Fruit fly (Drosophila melanogaster): ENCODE data around the gene CG14891.

CG14891 gene

dm6 chr3R:16614241-16614640, 42.9 kb downstream of the CG14891 start, which contains the start of gene CG10340 (continued):
- TF ChIP-seq sim (GFP tag; IDR thresholded peaks at IDR 0.05) (no peak), ro (GFP tag; IDR thresholded peaks at IDR 0.05) (no peak), ham (GFP tag; IDR thresholded peaks at IDR 0.05) (no peak), CG17328 (GFP tag; IDR thresholded peaks at IDR 0.05) (no peak), nmo (GFP tag; optimal IDR thresholded peaks at IDR 0.05) (peak; percentile 49), Bgb (GFP tag; IDR thresholded peaks at IDR 0.05; ENCODE audit: partially characterized antibody) (peak; percentile 86), Poxn (GFP tag; IDR thresholded peaks at IDR 0.05) (no peak), NC2β (GFP tag; optimal IDR thresholded peaks at IDR 0.05) (no peak), ems (GFP tag; optimal IDR thresholded peaks at IDR 0.05) (no peak), Bdp1 (GFP tag; optimal IDR thresholded peaks at IDR 0.05) (no peak), Fer1 (GFP tag; optimal IDR thresholded peaks at IDR 0.05) (no peak), CG10979 (tag; optimal IDR thresholded peaks at IDR 0.05) (no peak), CG34224 (GFP tag; IDR thresholded peaks at IDR 0.05; ENCODE audit: partially characterized antibody) (peak; percentile 84), CG3407 (GFP tag; optimal IDR thresholded peaks at IDR 0.05) (no peak), CG10274 (GFP tag; optimal IDR thresholded peaks at IDR 0.05) (no peak), CG1024 (GFP tag; IDR thresholded peaks at IDR 0.05) (no peak), CG12155 (GFP tag; optimal IDR thresholded peaks at IDR 0.05) (no peak), crol (GFP tag; IDR thresholded peaks at IDR 0.05) (no peak), trem (tag; optimal IDR thresholded peaks at IDR 0.05) (peak; percentile 47), Kr (GFP tag; optimal IDR thresholded peaks at IDR 0.05) (no peak), ken (GFP tag; IDR thresholded peaks at IDR 0.05) (no peak), CG12104 (GFP tag; optimal IDR thresholded peaks at IDR 0.05) (no peak), CG17802 (tag; optimal IDR thresholded peaks at IDR 0.05) (no peak), CG10654 (GFP tag; optimal IDR thresholded peaks at IDR 0.05) (no peak), CG9797 (GFP tag; optimal IDR thresholded peaks at IDR 0.05) (no peak), HLH3B (GFP tag; IDR thresholded peaks at IDR 0.05) (no peak), ERR (GFP tag; optimal IDR thresholded peaks at IDR 0.05) (no peak), CG4707 (GFP tag; optimal IDR thresholded peaks at IDR 0.05) (no peak), CG13287 (GFP tag; IDR thresholded peaks at IDR 0.05; ENCODE audit: partially characterized antibody) (peak; percentile 87), vvl (GFP tag; IDR thresholded peaks at IDR 0.05) (peak; percentile 64), salm (tag; optimal IDR thresholded peaks at IDR 0.05) (no peak), nau (GFP tag; optimal IDR thresholded peaks at IDR 0.05) (no peak), fru (optimal IDR thresholded peaks at IDR 0.05) (no peak), CG9817 (tag; optimal IDR thresholded peaks at IDR 0.05) (no peak), HLHmδ (GFP tag; optimal IDR thresholded peaks at IDR 0.05) (no peak), CG7357 (GFP tag; IDR thresholded peaks at IDR 0.05) (no peak), Gug (GFP tag; IDR thresholded peaks at IDR 0.05) (peak; percentile 25; the same call in 1 of the 4 replicates), cato (GFP tag; optimal IDR thresholded peaks at IDR 0.05; ENCODE audit: borderline replicate concordance) (no peak), aop (GFP tag; IDR thresholded peaks at IDR 0.05) (no peak), CG17568 (GFP tag; optimal IDR thresholded peaks at IDR 0.05) (no peak), chinmo (GFP tag; IDR thresholded peaks at IDR 0.05; ENCODE audit: partially characterized antibody) (0 out of 4 replicates have a peak, but pooled peaks have one; percentile 64), kni (GFP tag; optimal IDR thresholded peaks at IDR 0.05) (no peak), tgo (GFP tag; IDR thresholded peaks at IDR 0.05) (no peak), hkb (optimal IDR thresholded peaks at IDR 0.05) (no peak), hkb (GFP tag; IDR thresholded peaks at IDR 0.05) (no peak), Nf-YC (tag; optimal IDR thresholded peaks at IDR 0.05) (no peak), CG10959 (GFP tag; IDR thresholded peaks at IDR 0.05) (no peak), HmgD (GFP tag; optimal IDR thresholded peaks at IDR 0.05) (no peak), CG4282 (GFP tag; optimal IDR thresholded peaks at IDR 0.05) (no peak), CG7271 (tag; optimal IDR thresholded peaks at IDR 0.05) (no peak), Dek (tag; optimal IDR thresholded peaks at IDR 0.05) (no peak), nerfin-2 (GFP tag; IDR thresholded peaks at IDR 0.05; ENCODE audit: partially characterized antibody) (peak; percentile 59), CHES-1-like (GFP tag; optimal IDR thresholded peaks at IDR 0.05) (no peak)

Measured in whole organism, embryonic.